Worm (Caenorhabditis elegans) whole organism, late embryonic: Measurements from ENCODE around the gene cua-1.

Experiments used
- C38D4.7 ChIP-seq: fragments of 200-800 bp; sonication (Bioruptor generic); optimal IDR thresholded peaks from 2 replicates; lab custom pipeline; 2018; ENCODE audit warnings: mild to moderate bottlenecking, missing genetic modification characterization, moderate library complexity, missing compliant biosample characterization
- F13H6.1 ChIP-seq: sonication (generic microtip); optimal IDR thresholded peaks from 2 replicates; lab custom pipeline; 2016; ENCODE audit warnings: missing genetic modification characterization, missing compliant biosample characterization
- K09A11.1 ChIP-seq: sonication (generic microtip); optimal IDR thresholded peaks from 2 replicates; lab custom pipeline; 2017; ENCODE audit warnings: antibody characterized with exemption, mild to moderate bottlenecking, missing genetic modification characterization, missing compliant biosample characterization; ENCODE audit not compliant: insufficient read depth
- Y22D7AL.16 ChIP-seq: sonication (generic microtip); optimal IDR thresholded peaks from 2 replicates; lab custom pipeline; 2016; ENCODE audit warnings: missing genetic modification characterization, missing compliant biosample characterization
- ahr-1 ChIP-seq: sonication (generic microtip); optimal IDR thresholded peaks from 2 replicates; lab custom pipeline; 2016; ENCODE audit warnings: missing genetic modification characterization, missing compliant biosample characterization
- ama-1 ChIP-seq: fragments of 150-350 bp; optimal IDR thresholded peaks from 2 replicates; lab custom pipeline; 2014
- ceh-18 ChIP-seq: sonication (generic microtip); optimal IDR thresholded peaks from 2 replicates; lab custom pipeline; 2016; ENCODE audit warnings: missing genetic modification characterization, missing compliant biosample characterization
- ceh-2 ChIP-seq: sonication (generic microtip); optimal IDR thresholded peaks from 2 replicates; lab custom pipeline; 2016; ENCODE audit warnings: missing genotype, missing genetic modification characterization, missing compliant biosample characterization
- ceh-30 ChIP-seq: fragments of 150-350 bp; optimal IDR thresholded peaks from 2 replicates; lab custom pipeline; 2014; ENCODE audit warnings: missing biosample characterization, missing genetic modification characterization
- ceh-31 ChIP-seq: sonication (generic microtip); optimal IDR thresholded peaks from 2 replicates; lab custom pipeline; 2016; ENCODE audit warnings: missing genetic modification characterization, missing compliant biosample characterization
- ceh-45 ChIP-seq: fragments of 200-800 bp; sonication (Bioruptor generic); IDR thresholded peaks from 2 replicates; pipeline ENCODE4 v1.3.6; 2022; ENCODE audit warnings: missing genetic modification reagents, missing genetic modification characterization, missing compliant biosample characterization
- ceh-48 ChIP-seq: sonication (generic microtip); optimal IDR thresholded peaks from 2 replicates; lab custom pipeline; 2016; ENCODE audit warnings: missing genetic modification characterization, inconsistent platforms, missing compliant biosample characterization
- dmd-4 ChIP-seq: sonication (generic microtip); optimal IDR thresholded peaks from 2 replicates; lab custom pipeline; 2016; ENCODE audit warnings: borderline replicate concordance, missing genetic modification characterization, missing compliant biosample characterization
- dve-1 ChIP-seq: sonication (generic microtip); optimal IDR thresholded peaks from 2 replicates; lab custom pipeline; 2017; ENCODE audit warnings: antibody characterized with exemption, mild to moderate bottlenecking, missing genetic modification characterization, missing compliant biosample characterization
- elt-2 ChIP-seq: sonication (generic microtip); optimal IDR thresholded peaks from 2 replicates; lab custom pipeline; 2016; ENCODE audit warnings: missing genetic modification reagents, missing genetic modification characterization, missing compliant biosample characterization
- elt-4 ChIP-seq: sonication (generic microtip); optimal IDR thresholded peaks from 2 replicates; lab custom pipeline; 2016; ENCODE audit warnings: missing genetic modification characterization, missing compliant biosample characterization
- ets-4 ChIP-seq: sonication (generic microtip); optimal IDR thresholded peaks from 2 replicates; lab custom pipeline; 2016; ENCODE audit warnings: missing genetic modification characterization, missing compliant biosample characterization
- fkh-6 ChIP-seq: sonication (generic microtip); optimal IDR thresholded peaks from 2 replicates; lab custom pipeline; 2016; ENCODE audit warnings: missing genetic modification characterization, missing compliant biosample characterization
- gmeb-2 ChIP-seq: sonication (generic microtip); optimal IDR thresholded peaks from 2 replicates; lab custom pipeline; 2016; ENCODE audit warnings: missing genetic modification characterization, inconsistent platforms, missing compliant biosample characterization
- hlh-15 ChIP-seq: sonication (generic microtip); optimal IDR thresholded peaks from 2 replicates; lab custom pipeline; 2016; ENCODE audit warnings: missing genetic modification characterization, missing compliant biosample characterization
- hlh-30 ChIP-seq: sonication (generic microtip); optimal IDR thresholded peaks from 2 replicates; lab custom pipeline; 2017; ENCODE audit warnings: antibody characterized with exemption, missing genetic modification characterization, missing compliant biosample characterization; ENCODE audit not compliant: insufficient read depth
- hlh-6 ChIP-seq: sonication (generic microtip); optimal IDR thresholded peaks from 2 replicates; lab custom pipeline; 2016; ENCODE audit warnings: missing genotype, missing genetic modification characterization, missing compliant biosample characterization
- mec-3 ChIP-seq: sonication (generic microtip); optimal IDR thresholded peaks from 2 replicates; lab custom pipeline; 2016; ENCODE audit warnings: borderline replicate concordance, missing genetic modification characterization, missing compliant biosample characterization
- nfya-1 ChIP-seq: sonication (generic microtip); optimal IDR thresholded peaks from 2 replicates; lab custom pipeline; 2017; ENCODE audit warnings: missing genetic modification characterization, mild to moderate bottlenecking, missing compliant biosample characterization, antibody characterized with exemption, moderate library complexity
- nhr-11 ChIP-seq: fragments of 150-350 bp; optimal IDR thresholded peaks from 2 replicates; lab custom pipeline; 2014; ENCODE audit warnings: missing biosample characterization, missing genetic modification characterization
- pag-3 ChIP-seq: sonication (generic microtip); optimal IDR thresholded peaks from 2 replicates; lab custom pipeline; 2016; ENCODE audit warnings: missing compliant biosample characterization, missing genetic modification characterization, borderline replicate concordance
- pax-1 ChIP-seq: fragments of 150-350 bp; optimal IDR thresholded peaks from 2 replicates; lab custom pipeline; 2014; ENCODE audit warnings: missing biosample characterization, missing genetic modification characterization
- pha-2 ChIP-seq: sonication (generic microtip); optimal IDR thresholded peaks from 2 replicates; lab custom pipeline; 2017; ENCODE audit warnings: mild to moderate bottlenecking, missing genetic modification characterization, missing compliant biosample characterization
- pqm-1 ChIP-seq: sonication (generic microtip); optimal IDR thresholded peaks from 2 replicates; lab custom pipeline; 2016; ENCODE audit warnings: missing genetic modification characterization, missing compliant biosample characterization
- pros-1 ChIP-seq: fragments of 150-350 bp; optimal IDR thresholded peaks from 2 replicates; lab custom pipeline; 2014; ENCODE audit warnings: missing biosample characterization, missing genetic modification reagents, missing genetic modification characterization
- ref-2 ChIP-seq: sonication (generic microtip); optimal IDR thresholded peaks from 2 replicates; lab custom pipeline; 2016; ENCODE audit warnings: missing genetic modification characterization, missing compliant biosample characterization
- rnt-1 ChIP-seq: sonication (generic microtip); optimal IDR thresholded peaks from 2 replicates; lab custom pipeline; 2016; ENCODE audit warnings: missing genetic modification characterization, missing compliant biosample characterization
- sdc-2 ChIP-seq: sonication (generic microtip); optimal IDR thresholded peaks from 2 replicates; lab custom pipeline; 2016; ENCODE audit warnings: missing genotype, missing genetic modification characterization, missing compliant biosample characterization
- sox-2 ChIP-seq: fragments of 200-800 bp; sonication (Bioruptor generic); IDR thresholded peaks from 2 replicates; pipeline ENCODE4 v1.3.6; 2022; ENCODE audit warnings: missing genetic modification reagents, missing genetic modification characterization, missing compliant biosample characterization
- syd-9 ChIP-seq: sonication (generic microtip); optimal IDR thresholded peaks from 2 replicates; lab custom pipeline; 2016; ENCODE audit warnings: mild to moderate bottlenecking, missing genetic modification characterization, moderate library complexity, missing compliant biosample characterization
- unc-3 ChIP-seq, 2 experiments: fragments of 200-800 bp in 1 of 2; sonication (Bioruptor generic) in 1 of 2; sonication (generic microtip) in 1 of 2; conservative IDR thresholded peaks in 1 of 2; optimal IDR thresholded peaks in 1 of 2; 2 replicates each; pipeline versions ENCODE4 v1.3.6 to Lab custom; 2016 to 2022; ENCODE audit warnings: missing compliant biosample characterization in 2 of 2, missing genetic modification characterization in 2 of 2, missing genetic modification reagents in 1 of 2
- unc-42 ChIP-seq: sonication (generic microtip); optimal IDR thresholded peaks from 2 replicates; lab custom pipeline; 2016; ENCODE audit warnings: missing genotype, missing genetic modification characterization, missing compliant biosample characterization
- unc-55 ChIP-seq: sonication (generic microtip); optimal IDR thresholded peaks from 2 replicates; lab custom pipeline; 2017; ENCODE audit warnings: missing biosample characterization, missing genetic modification reagents, missing genetic modification characterization
- zip-5 ChIP-seq: sonication (generic microtip); optimal IDR thresholded peaks from 2 replicates; lab custom pipeline; 2016; ENCODE audit warnings: missing genetic modification characterization, missing compliant biosample characterization
- ztf-16 ChIP-seq: sonication (generic microtip); optimal IDR thresholded peaks from 2 replicates; lab custom pipeline; 2017; ENCODE audit warnings: missing genetic modification characterization, missing compliant biosample characterization

Gene cua-1

DNA sequence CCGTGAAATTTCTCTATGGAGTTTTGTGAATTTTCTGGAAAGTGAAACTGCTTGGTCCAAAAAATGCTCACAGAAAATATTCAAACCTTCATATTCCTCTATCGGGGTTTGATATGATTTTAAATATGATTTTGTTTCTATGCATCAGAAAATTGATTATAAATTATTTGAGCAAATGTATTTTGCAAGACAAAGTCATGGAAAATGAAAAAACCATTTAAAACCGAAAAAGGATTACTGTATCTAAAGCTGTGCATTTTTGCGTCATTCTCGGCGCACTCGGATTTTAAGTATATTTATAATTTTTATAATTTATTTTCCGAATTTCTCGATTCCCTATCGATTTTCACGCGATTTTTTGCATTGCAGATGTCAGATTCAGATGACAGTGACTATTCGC is 16.4 kb upstream of the cua-1 start, which contains the start of gene pssy-2:
pssy-2 (plus strand) TSS at position 301 of the 400 bp plus-strand sequence.
- no peak for TF ChIP-seq hlh-15
- no peak for TF ChIP-seq ref-2 (tag; lab: Kevin White, UChicago)

DNA sequence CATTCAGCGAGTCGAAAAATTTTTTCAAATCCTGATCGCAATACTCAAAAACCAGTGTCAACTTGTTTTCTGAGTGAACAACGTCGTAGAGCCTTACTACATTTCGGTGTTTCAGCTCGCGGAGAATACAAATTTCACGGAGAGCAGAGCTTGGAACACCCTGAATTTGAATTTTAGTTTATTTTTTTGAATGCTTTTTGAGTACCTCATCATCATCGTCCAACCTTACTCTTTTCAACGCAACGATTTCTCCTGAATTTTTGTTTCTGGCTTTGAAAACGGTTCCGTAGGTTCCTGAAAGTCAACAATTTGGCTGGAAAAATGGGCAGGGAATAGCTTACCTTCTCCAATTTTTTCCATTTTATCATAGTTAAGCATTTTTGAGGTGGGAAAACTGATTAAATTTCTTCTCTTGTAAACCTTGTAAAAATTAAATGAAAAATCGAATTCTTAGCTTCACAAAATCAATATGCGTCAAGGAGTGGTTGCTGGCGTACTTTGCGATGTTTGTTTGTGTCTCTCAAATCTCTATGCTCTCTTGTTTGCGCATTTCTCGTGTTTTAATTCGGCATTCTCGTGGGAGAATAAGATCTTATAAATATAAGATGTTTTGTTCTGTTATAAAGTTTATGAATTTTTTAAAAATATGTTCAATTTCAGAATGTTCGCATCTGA is 10.9 kb upstream of the cua-1 start, which contains the start of gene cdk-5:
cdk-5 (minus strand) TSS at position 425 of the 675 bp plus-strand sequence.
- TF ChIP-seq sox-2 (GFP tag; lab: Robert Waterston, UW): no peak
- no peak for TF ChIP-seq hlh-6 (tag; lab: Kevin White, UChicago)
- peak; percentile 60 for TF ChIP-seq ceh-30 (tag; lab: Kevin White, UChicago)
- no peak for TF ChIP-seq zip-5 (tag; lab: Kevin White, UChicago)
- peak; percentile 58 for TF ChIP-seq dve-1 (tag; lab: Kevin White, UChicago)
- TF ChIP-seq ceh-31 (tag; lab: Kevin White, UChicago): peak; percentile 29
- peak; percentile 69 for TF ChIP-seq ceh-48
- TF ChIP-seq nfya-1: peak; percentile 88
- TF ChIP-seq pha-2 (tag; lab: Kevin White, UChicago): no peak
- peak; percentile 75 for TF ChIP-seq unc-42
- peak; percentile 29 for TF ChIP-seq unc-55 (GFP tag; lab: Kevin White, UChicago)
- peak; percentile 70 for TF ChIP-seq pax-1 (tag; lab: Kevin White, UChicago)
- no peak for TF ChIP-seq Y22D7AL.16 (tag; lab: Kevin White, UChicago)

DNA sequence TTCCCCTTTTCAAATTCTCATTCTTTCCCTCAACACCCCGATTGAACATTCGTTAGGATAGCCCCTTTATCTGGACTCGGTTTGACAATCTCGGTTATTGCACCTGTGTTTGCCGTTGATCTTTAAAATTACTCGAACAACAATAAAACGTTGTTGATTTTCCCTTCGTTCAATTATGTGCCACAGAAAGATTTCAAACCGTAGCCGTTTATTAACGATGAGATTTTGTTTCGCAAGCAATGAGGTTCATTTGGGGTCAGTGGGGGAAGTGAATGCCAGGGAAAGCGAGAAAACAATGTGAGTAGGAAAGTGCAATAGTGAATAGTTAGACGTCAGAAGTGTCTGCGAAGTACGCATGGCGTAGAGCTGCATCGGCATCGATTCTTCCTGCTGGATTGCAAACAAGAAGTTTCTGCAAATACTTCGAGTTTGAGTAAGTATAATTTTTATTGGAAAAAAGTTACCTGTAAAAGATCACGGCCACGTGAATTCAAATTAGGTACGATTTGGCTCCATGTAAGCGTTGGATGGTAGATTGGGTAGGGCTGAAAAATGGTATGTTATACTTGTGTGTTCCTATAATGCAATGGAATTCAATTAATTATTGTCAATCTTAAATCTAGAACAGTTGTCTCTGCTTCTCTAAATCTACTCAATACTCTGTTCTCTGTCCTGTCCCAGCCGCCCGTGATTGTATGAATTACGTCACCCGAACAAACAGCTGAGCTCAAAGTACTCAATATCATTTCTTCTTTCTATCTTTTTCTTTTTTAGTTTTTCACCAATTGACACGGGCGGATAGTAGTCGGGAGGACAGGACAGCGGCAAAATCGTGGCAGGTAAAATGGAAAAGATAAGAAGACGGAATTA is 9.6 kb upstream of the cua-1 start, which contains the start of gene kel-3:
kel-3 (plus strand) TSS at position 328 of the 870 bp plus-strand sequence.
- TF ChIP-seq pha-2 (tag; lab: Kevin White, UChicago): no peak
- TF ChIP-seq unc-55 (GFP tag; lab: Kevin White, UChicago): peak; percentile 49
- peak; percentile 63 for TF ChIP-seq elt-2
- TF ChIP-seq elt-4 (tag; lab: Kevin White, UChicago): no peak
- TF ChIP-seq ama-1: peak; percentile 85
- TF ChIP-seq ceh-18 (tag; lab: Kevin White, UChicago): peak; percentile 34
- TF ChIP-seq C38D4.7 (GFP tag; lab: Kevin White, UChicago): no peak
- TF ChIP-seq ceh-48: no peak
- no peak for TF ChIP-seq unc-42
- TF ChIP-seq pqm-1 (tag; lab: Kevin White, UChicago): peak; percentile 8
- no peak for TF ChIP-seq ahr-1
- no peak for TF ChIP-seq zip-5 (tag; lab: Kevin White, UChicago)
- TF ChIP-seq, all 69 proteins: peak for 5

DNA sequence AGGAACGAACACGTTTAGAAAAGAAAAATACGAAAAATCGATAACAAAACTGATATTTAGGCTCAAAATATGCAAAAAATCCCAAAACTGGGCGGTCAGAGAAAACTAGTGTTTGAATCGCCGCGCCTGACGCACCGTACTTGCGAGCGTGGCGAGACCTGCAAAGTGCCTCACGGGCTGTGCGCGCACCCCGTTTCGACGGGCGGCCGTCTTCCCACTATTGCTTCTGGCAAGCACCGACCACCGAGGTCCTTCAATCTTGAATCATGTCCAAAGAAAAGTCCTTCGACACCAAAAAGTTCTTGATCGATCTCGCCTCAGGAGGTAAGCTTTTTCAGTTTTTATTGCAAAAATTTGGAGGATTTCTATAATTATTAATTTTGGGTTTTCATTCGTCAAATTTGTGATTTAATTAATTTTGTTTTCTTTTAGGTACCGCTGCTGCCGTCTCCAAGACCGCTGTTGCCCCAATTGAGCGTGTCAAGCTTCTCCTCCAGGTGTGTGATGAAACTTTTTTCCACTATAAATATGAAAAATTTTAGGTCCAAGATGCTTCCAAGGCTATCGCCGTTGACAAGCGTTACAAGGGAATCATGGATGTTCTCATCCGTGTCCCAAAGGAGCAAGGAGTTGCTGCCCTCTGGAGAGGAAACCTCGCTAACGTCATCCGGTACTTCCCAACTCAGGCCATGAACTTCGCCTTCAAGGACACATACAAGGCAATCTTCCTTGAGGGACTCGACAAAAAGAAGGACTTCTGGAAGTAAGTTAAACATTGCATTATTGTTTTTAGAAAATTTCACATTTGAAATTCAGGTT is 8.1 kb upstream of the cua-1 start, which contains the start of gene ant-1.1:
ant-1.1 (plus strand) TSS at position 199 of the 819 bp plus-strand sequence.
- TF ChIP-seq pag-3: no peak
- TF ChIP-seq ceh-45 (GFP tag; lab: Robert Waterston, UW): no peak
- TF ChIP-seq sdc-2 (tag; lab: Kevin White, UChicago): no peak
- TF ChIP-seq rnt-1: peak; percentile 59
- peak; percentile 53 for TF ChIP-seq hlh-30 (tag; lab: Kevin White, UChicago)
- TF ChIP-seq dve-1 (tag; lab: Kevin White, UChicago): peak; percentile 45
- TF ChIP-seq mec-3: no peak
- TF ChIP-seq dmd-4 (tag; lab: Kevin White, UChicago): no peak
- peak; percentile 29 for TF ChIP-seq ceh-48
- TF ChIP-seq ref-2 (tag; lab: Kevin White, UChicago): no peak
- TF ChIP-seq Y22D7AL.16 (tag; lab: Kevin White, UChicago): peak; percentile 40
- TF ChIP-seq F13H6.1 (tag; lab: Kevin White, UChicago): no peak
- TF ChIP-seq unc-55 (GFP tag; lab: Kevin White, UChicago): peak; percentile 65
- no peak for TF ChIP-seq syd-9
- TF ChIP-seq gmeb-2 (tag; lab: Kevin White, UChicago): peak; percentile 49
- peak; percentile 50 for TF ChIP-seq pros-1 (tag; lab: Kevin White, UChicago)
- TF ChIP-seq K09A11.1: no peak
- peak; percentile 38 for TF ChIP-seq ceh-2 (tag; lab: Kevin White, UChicago)
- peak; percentile 50 for TF ChIP-seq ets-4 (tag; lab: Kevin White, UChicago)
- TF ChIP-seq unc-3 (GFP tag; conservative IDR thresholded peaks at IDR 0.05; lab: Robert Waterston, UW): 0 out of 2 replicates have a peak, but pooled peaks have one; percentile 29
- TF ChIP-seq unc-3 (tag; optimal IDR thresholded peaks at IDR 0.05; lab: Kevin White, UChicago): no peak
- TF ChIP-seq nhr-11: no peak
- no peak for TF ChIP-seq fkh-6 (tag; lab: Kevin White, UChicago)
- peak; percentile 31 for TF ChIP-seq ztf-16 (tag; lab: Kevin White, UChicago)
- TF ChIP-seq unc-42: peak; percentile 77
- no peak for TF ChIP-seq zip-5 (tag; lab: Kevin White, UChicago)
